Fruit fly (Drosophila melanogaster) Kc167 (cell line): ENCODE data around the gene wapl.

Experiments used
- Myc ChIP-seq: fragments of >200 bp; optimal IDR thresholded peaks from 2 replicates; lab custom pipeline; 2017; ENCODE audit warnings: missing external identifiers
- h ChIP-seq: fragments of >200 bp; optimal IDR thresholded peaks from 3 replicates; lab custom pipeline; 2018; ENCODE audit warnings: missing external identifiers

dm6 chrX:2165394-2165793 lies 6.6 kb upstream of the wapl start:
- TF ChIP-seq h (lab: Kevin White, UChicago) (no peak), Myc (lab: Kevin White, UChicago) (no peak)
